Worm (Caenorhabditis elegans): ENCODE results near the gene C03B1.10.

DNA sequence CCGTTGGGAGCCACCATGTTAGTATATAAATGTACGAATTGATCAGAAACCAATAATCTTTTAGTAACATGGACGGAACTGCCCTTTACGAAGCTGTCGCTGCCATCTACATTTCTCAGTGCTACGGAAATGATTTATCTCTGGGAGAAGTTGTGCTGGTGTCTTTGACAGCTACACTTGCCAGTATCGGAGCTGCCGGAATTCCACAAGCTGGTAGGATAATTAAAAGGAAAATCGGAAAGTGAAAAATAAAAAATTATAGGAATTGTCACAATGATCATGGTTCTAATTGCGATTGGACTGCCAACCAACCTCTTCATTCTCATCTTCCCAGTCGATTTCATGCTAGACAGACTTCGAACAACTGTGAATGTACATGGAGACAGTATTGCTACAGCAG lies 48.2 kb upstream of the C03B1.10 start:
- TF ChIP-seq fos-1 (tag; optimal IDR thresholded peaks at IDR 0.05) (no peak), lin-11 (tag; optimal IDR thresholded peaks at IDR 0.05) (no peak), sma-3 (GFP tag; optimal IDR thresholded peaks at IDR 0.05) (no peak), lin-39 (tag; optimal IDR thresholded peaks at IDR 0.05) (no peak), nhr-237 (tag; optimal IDR thresholded peaks at IDR 0.05) (no peak), nhr-10 (tag; optimal IDR thresholded peaks at IDR 0.05) (no peak), zag-1 (tag; optimal IDR thresholded peaks at IDR 0.05) (no peak), mdl-1 (tag; optimal IDR thresholded peaks at IDR 0.05) (no peak)

All from whole organism, L2 larva.